Worm (Caenorhabditis elegans) whole organism, L4 larva: Measurements from ENCODE around the gene clc-10.

Experiments used
- Y48G9A.11 ChIP-seq: fragments of 200-800 bp; sonication (Bioruptor generic); IDR thresholded peaks from 2 replicates; pipeline ENCODE4 v1.3.6; 2022; ENCODE audit warnings: missing genetic modification reagents, missing genetic modification characterization, missing compliant biosample characterization
- aha-1 ChIP-seq: fragments of 150-350 bp; peaks from one replicate; lab custom pipeline; 2014; ENCODE audit warnings: missing biosample characterization, missing genetic modification characterization
- ceh-20 ChIP-seq: fragments of 200-800 bp; sonication (Bioruptor generic); IDR thresholded peaks from 2 replicates; pipeline ENCODE4 v1.3.6; 2022; ENCODE audit warnings: missing genetic modification reagents, missing genetic modification characterization, missing compliant biosample characterization
- ceh-44 ChIP-seq: fragments of 200-800 bp; sonication (Bioruptor generic); IDR thresholded peaks from 2 replicates; pipeline ENCODE4 v1.3.6; 2022; ENCODE audit warnings: missing genetic modification reagents, missing genetic modification characterization, missing compliant biosample characterization
- ctbp-1 ChIP-seq: fragments of 200-800 bp; sonication (Bioruptor generic); IDR thresholded peaks from 2 replicates; pipeline ENCODE4 v1.3.6; 2022; ENCODE audit warnings: missing genetic modification reagents, missing genetic modification characterization, missing compliant biosample characterization
- dmd-8 ChIP-seq: fragments of 200-800 bp; sonication (Bioruptor generic); IDR thresholded peaks from 2 replicates; pipeline ENCODE4 v1.3.6; 2022; ENCODE audit warnings: missing genetic modification characterization, missing compliant biosample characterization
- dpl-1 ChIP-seq: fragments of 150-350 bp; optimal IDR thresholded peaks from 2 replicates; lab custom pipeline; 2014; ENCODE audit warnings: missing biosample characterization, missing genetic modification reagents, missing genetic modification characterization
- egl-43 ChIP-seq: fragments of 200-800 bp; sonication (Bioruptor generic); IDR thresholded peaks from 2 replicates; pipeline ENCODE4 v1.3.6; 2022; ENCODE audit warnings: missing genetic modification reagents, missing genetic modification characterization, missing compliant biosample characterization
- fkh-10 ChIP-seq: fragments of 150-350 bp; optimal IDR thresholded peaks from 2 replicates; lab custom pipeline; 2014; ENCODE audit warnings: missing biosample characterization, missing genetic modification reagents, missing genetic modification characterization
- hif-1 ChIP-seq, 2 experiments: sonication (generic microtip); optimal IDR thresholded peaks; 2 replicates each; lab custom pipeline; 2016 to 2017; ENCODE audit warnings: missing compliant biosample characterization in 2 of 2, missing genetic modification characterization in 2 of 2, missing genetic modification reagents in 2 of 2, missing genotype in 2 of 2, mild to moderate bottlenecking in 1 of 2
- hlh-11 ChIP-seq: fragments of 200-800 bp; sonication (Bioruptor generic); optimal IDR thresholded peaks from 2 replicates; lab custom pipeline; 2018; ENCODE audit warnings: mild to moderate bottlenecking, missing genetic modification characterization, missing compliant biosample characterization
- hmg-1.1 ChIP-seq: fragments of 200-800 bp; sonication (Bioruptor generic); IDR thresholded peaks from 2 replicates; pipeline ENCODE4 v1.3.6; 2022; ENCODE audit warnings: missing genetic modification reagents, missing genetic modification characterization, missing compliant biosample characterization
- lin-15B ChIP-seq: fragments of 150-350 bp; sonication (generic microtip); optimal IDR thresholded peaks from 3 replicates; lab custom pipeline; 2014; ENCODE audit warnings: missing biosample characterization, missing genetic modification characterization
- lin-29 ChIP-seq: fragments of 200-800 bp; sonication (Bioruptor generic); IDR thresholded peaks from 2 replicates; pipeline ENCODE4 v1.3.6; 2022; ENCODE audit warnings: missing genetic modification reagents, missing genetic modification characterization, missing compliant biosample characterization
- lin-38 ChIP-seq: fragments of 200-800 bp; sonication (Bioruptor generic); IDR thresholded peaks from 2 replicates; pipeline ENCODE4 v1.3.6; 2022; ENCODE audit warnings: missing genetic modification reagents, missing genetic modification characterization, missing compliant biosample characterization
- lsy-2 ChIP-seq, 2 experiments: fragments of 150-350 bp in 1 of 2; sonication (generic microtip) in 1 of 2; optimal IDR thresholded peaks; 2 replicates each; lab custom pipeline; 2014 to 2017; ENCODE audit warnings: missing biosample characterization in 2 of 2, missing genetic modification characterization in 2 of 2
- mdl-1 ChIP-seq, 2 experiments: fragments of 150-350 bp in 1 of 2; sonication (generic microtip) in 1 of 2; optimal IDR thresholded peaks; 2 replicates each; lab custom pipeline; 2014 to 2017; ENCODE audit warnings: missing biosample characterization in 2 of 2, missing genetic modification characterization in 2 of 2
- mes-2 ChIP-seq: sonication (generic microtip); optimal IDR thresholded peaks from 2 replicates; lab custom pipeline; 2016; ENCODE audit warnings: missing genotype, mild to moderate bottlenecking, missing genetic modification characterization, missing compliant biosample characterization; ENCODE audit not compliant: poor library complexity, severe bottlenecking
- nhr-42 ChIP-seq: fragments of 200-800 bp; sonication (Bioruptor generic); IDR thresholded peaks from 2 replicates; pipeline ENCODE4 v1.3.6; 2022; ENCODE audit warnings: missing genetic modification characterization, missing compliant biosample characterization
- nhr-48 ChIP-seq: sonication (generic microtip); optimal IDR thresholded peaks from 2 replicates; lab custom pipeline; 2016; ENCODE audit warnings: mild to moderate bottlenecking, missing genetic modification characterization, missing compliant biosample characterization
- nhr-6 ChIP-seq: fragments of 150-350 bp; optimal IDR thresholded peaks from 2 replicates; lab custom pipeline; 2014; ENCODE audit warnings: missing biosample characterization, missing genetic modification characterization
- php-3 ChIP-seq: fragments of 200-800 bp; sonication (Bioruptor generic); IDR thresholded peaks from 2 replicates; pipeline ENCODE4 v1.3.6; 2022; ENCODE audit warnings: missing genetic modification reagents, missing genetic modification characterization, missing compliant biosample characterization
- rbr-2 ChIP-seq: sonication (generic microtip); optimal IDR thresholded peaks from 2 replicates; lab custom pipeline; 2016; ENCODE audit warnings: missing genotype, missing genetic modification characterization, missing compliant biosample characterization
- tra-1 ChIP-seq: fragments of 200-800 bp; sonication (Bioruptor generic); IDR thresholded peaks from 2 replicates; pipeline ENCODE4 v1.3.6; 2022; ENCODE audit warnings: missing genetic modification reagents, missing genetic modification characterization, missing compliant biosample characterization
- unc-130 ChIP-seq: sonication (generic microtip); optimal IDR thresholded peaks from 2 replicates; lab custom pipeline; 2016; ENCODE audit warnings: missing genetic modification reagents, missing genetic modification characterization, missing compliant biosample characterization
- unc-62 ChIP-seq, 3 experiments: fragments of 150-350 bp in 1 of 3; sonication (generic microtip); optimal IDR thresholded peaks in 2 of 3; peaks in 1 of 3; 1 replicate in 1 of 3; 2 replicates in 2 of 3; lab custom pipeline; 2014 to 2017; ENCODE audit warnings: missing biosample characterization in 3 of 3, missing genetic modification characterization in 3 of 3, missing genetic modification reagents in 3 of 3, missing genotype in 1 of 3
- vab-7 ChIP-seq: fragments of 200-800 bp; sonication (Bioruptor generic); IDR thresholded peaks from 2 replicates; pipeline ENCODE4 v1.3.6; 2022; ENCODE audit warnings: missing genetic modification reagents, missing genetic modification characterization, missing compliant biosample characterization
- ztf-11 ChIP-seq: fragments of 150-350 bp; optimal IDR thresholded peaks from 2 replicates; lab custom pipeline; 2014; ENCODE audit warnings: missing biosample characterization, missing genetic modification characterization

Gene clc-10

ce11 chrIII:6056770-6057169 lies at the start of gene clc-10:
clc-10 (plus strand) TSS chrIII:6057070.
- TF ChIP-seq php-3 (GFP tag; lab: Robert Waterston, UW), result no peak
- no peak for TF ChIP-seq fkh-10 (GFP tag; lab: Kevin White, UChicago)
- no peak for TF ChIP-seq lin-29 (GFP tag; lab: Robert Waterston, UW)
- no peak for TF ChIP-seq hlh-11 (tag; lab: Kevin White, UChicago)

DNA sequence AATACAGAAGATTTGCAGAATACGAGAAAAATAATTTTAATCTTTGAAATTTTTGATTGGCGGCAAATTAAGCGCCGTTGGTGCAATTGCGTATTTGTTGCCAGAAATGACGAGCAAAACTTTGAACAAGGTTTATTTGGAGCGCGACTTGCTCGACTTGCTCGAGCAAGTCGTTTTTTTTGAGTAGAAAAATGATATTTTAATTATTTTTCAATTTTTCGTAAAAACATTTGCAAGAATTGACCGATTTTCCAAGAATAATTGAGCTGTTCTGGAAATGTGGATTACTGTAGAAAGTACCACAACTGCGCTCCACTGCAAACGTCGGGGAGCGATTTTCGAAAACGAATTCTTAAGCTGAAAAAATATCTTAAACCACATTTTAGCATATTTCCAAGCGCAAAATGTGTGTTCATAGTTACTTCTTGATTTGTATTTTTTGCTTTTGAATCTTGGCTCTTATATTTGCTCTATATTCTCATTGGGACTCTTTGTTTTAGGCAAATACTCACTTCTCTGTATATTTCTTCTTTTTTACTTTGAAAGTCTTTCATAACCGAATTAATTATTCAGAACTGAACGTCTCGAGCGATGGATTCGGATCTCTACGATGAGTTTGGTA lies 47.8 kb upstream of the clc-10 start, which contains the start of the genes gcna-1 and eftu-2:
Gene gcna-1 (minus strand): TSS at position 96 of the 622 bp plus-strand sequence.
Gene eftu-2 (plus strand): TSS at position 572 of the 622 bp plus-strand sequence.
- TF ChIP-seq lin-15B (tag; lab: Kevin White, UChicago) (no peak), lin-38 (GFP tag; lab: Robert Waterston, UW) (peak; percentile 77), ztf-11 (tag; lab: Kevin White, UChicago) (no peak), nhr-48 (tag; lab: Kevin White, UChicago) (no peak), dpl-1 (GFP tag; lab: Kevin White, UChicago) (peak; percentile 82), dmd-8 (GFP tag; lab: Robert Waterston, UW) (no peak), rbr-2 (tag; lab: Kevin White, UChicago) (peak; percentile 3), lin-29 (GFP tag; lab: Robert Waterston, UW) (no peak), lsy-2 (tag; optimal IDR thresholded peaks at IDR 0.05; lab: Kevin White, UChicago) (peak in 1 of 2 experiments; percentile 92)

ce11 chrIII:6011310-6011709 lies 45.6 kb upstream of the clc-10 start:
- TF ChIP-seq unc-62 (GFP tag; optimal IDR thresholded peaks at IDR 0.05 in 1 of 2; lab: Kevin White, UChicago) (peak in 1 of 2 experiments; percentile 91), unc-62 (tag; optimal IDR thresholded peaks at IDR 0.05; lab: Kevin White, UChicago) (no peak), nhr-48 (tag; lab: Kevin White, UChicago) (no peak)

DNA sequence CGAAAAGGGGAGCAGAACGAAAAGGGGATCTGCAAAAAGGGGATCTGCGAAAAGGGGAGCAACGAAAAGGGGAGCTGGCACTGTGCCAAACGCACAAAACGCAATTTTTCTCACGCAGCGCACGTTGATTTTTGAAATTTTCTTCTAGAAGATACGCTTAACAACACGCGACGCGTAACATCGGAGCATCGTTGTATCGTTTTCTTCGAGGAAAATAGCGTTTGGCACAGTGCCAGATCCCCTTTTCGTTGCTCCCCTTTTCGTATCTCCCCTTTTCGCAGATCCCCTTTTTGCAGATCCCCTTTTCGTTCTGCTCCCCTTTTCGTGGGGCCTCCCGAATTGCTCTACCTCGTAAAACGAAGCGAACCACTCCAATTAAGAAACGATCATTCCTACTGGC lies 43.8 kb upstream of the clc-10 start:
- TF ChIP-seq ctbp-1 (GFP tag; lab: Robert Waterston, UW), result 0 out of 2 replicates have a peak, but pooled peaks have one; percentile 16
- TF ChIP-seq ceh-44, result peak; percentile 31; the same call in 1 of the 2 replicates
- TF ChIP-seq lin-38 (GFP tag; lab: Robert Waterston, UW), result peak; percentile 52; the same call in 1 of the 2 replicates
- peak; percentile 15; the same call in 1 of the 2 replicates for TF ChIP-seq ceh-20
- TF ChIP-seq vab-7 (GFP tag; lab: Robert Waterston, UW), result peak; percentile 46
- peak; percentile 16 for TF ChIP-seq mes-2 (tag; lab: Kevin White, UChicago)
- TF ChIP-seq hmg-1.1, result peak; percentile 51; the same call in 1 of the 2 replicates
- TF ChIP-seq Y48G9A.11, result peak; percentile 77; the same call in 1 of the 2 replicates
- 0 out of 2 replicates have a peak, but pooled peaks have one; percentile 51 for TF ChIP-seq egl-43 (GFP tag; lab: Robert Waterston, UW)

DNA sequence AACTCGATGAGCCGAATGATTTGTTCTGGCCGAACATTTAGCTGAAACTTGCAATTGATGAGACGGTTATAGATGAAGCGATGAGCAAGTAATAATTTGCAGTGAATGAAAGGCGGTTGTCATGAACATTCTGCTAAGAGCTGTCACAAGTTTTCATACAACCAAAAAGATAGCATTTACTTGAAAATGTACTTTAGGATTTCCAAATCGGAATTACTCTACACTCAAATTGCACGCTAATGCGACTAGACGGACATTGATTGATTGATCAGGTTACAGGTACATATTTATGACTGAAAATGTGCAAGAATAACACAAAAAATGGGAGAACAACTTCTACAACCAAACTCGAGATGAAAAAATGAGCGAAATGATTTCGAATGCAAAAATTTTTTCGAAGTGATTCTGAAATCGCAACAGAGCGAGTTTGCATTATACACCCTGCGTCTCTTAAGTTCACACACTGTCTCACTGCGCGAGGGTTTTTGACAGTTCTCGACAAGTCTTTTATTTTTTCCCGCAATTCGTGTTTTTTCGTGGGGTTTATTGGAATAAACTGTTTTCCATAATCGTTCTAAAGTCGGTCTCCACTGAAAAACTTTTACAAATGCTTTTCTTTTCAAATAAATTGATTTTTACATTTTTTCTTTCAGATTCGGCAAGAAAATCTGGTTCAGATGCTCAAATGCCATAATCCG lies 37.2 kb upstream of the clc-10 start, which contains the start of the genes npp-10 and cyk-3:
Gene npp-10 (minus strand): TSS at position 51 of the 698 bp plus-strand sequence.
Gene cyk-3 (plus strand): TSS at position 648 of the 698 bp plus-strand sequence.
- TF ChIP-seq unc-130 (GFP tag; lab: Kevin White, UChicago) (peak; percentile 32), tra-1 (GFP tag; lab: Robert Waterston, UW) (no peak), dpl-1 (GFP tag; lab: Kevin White, UChicago) (peak; percentile 51), nhr-42 (GFP tag; lab: Robert Waterston, UW) (no peak), lin-38 (GFP tag; lab: Robert Waterston, UW) (peak; percentile 94), ceh-44 (no peak), aha-1 (tag; lab: Kevin White, UChicago) (peak; percentile 95), hif-1 (tag; optimal IDR thresholded peaks at IDR 0.05; lab: Kevin White, UChicago) (no peak), fkh-10 (GFP tag; lab: Kevin White, UChicago) (no peak), Y48G9A.11 (no peak), nhr-6 (tag; lab: Kevin White, UChicago) (peak; percentile 21), mes-2 (tag; lab: Kevin White, UChicago) (peak; percentile 67), mdl-1 (tag; optimal IDR thresholded peaks at IDR 0.05; lab: Kevin White, UChicago) (no peak)
